Worm (Caenorhabditis elegans) whole organism, late embryonic: Measurements from ENCODE around the gene trk-1.

ENCODE experiments used
- C08G9.2 ChIP-seq: sonication (generic microtip); optimal IDR thresholded peaks from 2 replicates; lab custom pipeline; 2016; ENCODE audit warnings: mild to moderate bottlenecking, missing genetic modification characterization, moderate library complexity, missing compliant biosample characterization
- C38D4.7 ChIP-seq: fragments of 200-800 bp; sonication (Bioruptor generic); optimal IDR thresholded peaks from 2 replicates; lab custom pipeline; 2018; ENCODE audit warnings: mild to moderate bottlenecking, missing genetic modification characterization, moderate library complexity, missing compliant biosample characterization
- K02D7.2 ChIP-seq: sonication (generic microtip); optimal IDR thresholded peaks from 2 replicates; lab custom pipeline; 2017; ENCODE audit warnings: mild to moderate bottlenecking, missing genetic modification characterization, missing compliant biosample characterization
- Y22D7AL.16 ChIP-seq: sonication (generic microtip); optimal IDR thresholded peaks from 2 replicates; lab custom pipeline; 2016; ENCODE audit warnings: missing genetic modification characterization, missing compliant biosample characterization
- ama-1 ChIP-seq: fragments of 150-350 bp; optimal IDR thresholded peaks from 2 replicates; lab custom pipeline; 2014
- ceh-14 ChIP-seq: sonication (generic microtip); optimal IDR thresholded peaks from 2 replicates; lab custom pipeline; 2016; ENCODE audit warnings: missing genotype, missing genetic modification characterization, missing compliant biosample characterization
- ceh-18 ChIP-seq: sonication (generic microtip); optimal IDR thresholded peaks from 2 replicates; lab custom pipeline; 2016; ENCODE audit warnings: missing genetic modification characterization, missing compliant biosample characterization
- ceh-22 ChIP-seq: sonication (generic microtip); optimal IDR thresholded peaks from 2 replicates; lab custom pipeline; 2017; ENCODE audit warnings: missing biosample characterization, missing genetic modification characterization
- ceh-30 ChIP-seq: fragments of 150-350 bp; optimal IDR thresholded peaks from 2 replicates; lab custom pipeline; 2014; ENCODE audit warnings: missing biosample characterization, missing genetic modification characterization
- ceh-48 ChIP-seq: sonication (generic microtip); optimal IDR thresholded peaks from 2 replicates; lab custom pipeline; 2016; ENCODE audit warnings: missing genetic modification characterization, inconsistent platforms, missing compliant biosample characterization
- ceh-6 ChIP-seq: fragments of 200-800 bp; sonication (Bioruptor generic); optimal IDR thresholded peaks from 2 replicates; lab custom pipeline; 2018; ENCODE audit warnings: mild to moderate bottlenecking, missing genetic modification characterization, missing compliant biosample characterization
- che-1 ChIP-seq: sonication (generic microtip); optimal IDR thresholded peaks from 2 replicates; lab custom pipeline; 2016; ENCODE audit warnings: mild to moderate bottlenecking, missing genetic modification characterization, missing compliant biosample characterization
- dmd-4 ChIP-seq: sonication (generic microtip); optimal IDR thresholded peaks from 2 replicates; lab custom pipeline; 2016; ENCODE audit warnings: borderline replicate concordance, missing genetic modification characterization, missing compliant biosample characterization
- dve-1 ChIP-seq: sonication (generic microtip); optimal IDR thresholded peaks from 2 replicates; lab custom pipeline; 2017; ENCODE audit warnings: antibody characterized with exemption, mild to moderate bottlenecking, missing genetic modification characterization, missing compliant biosample characterization
- elt-2 ChIP-seq: sonication (generic microtip); optimal IDR thresholded peaks from 2 replicates; lab custom pipeline; 2016; ENCODE audit warnings: missing genetic modification reagents, missing genetic modification characterization, missing compliant biosample characterization
- elt-4 ChIP-seq: sonication (generic microtip); optimal IDR thresholded peaks from 2 replicates; lab custom pipeline; 2016; ENCODE audit warnings: missing genetic modification characterization, missing compliant biosample characterization
- ets-4 ChIP-seq: sonication (generic microtip); optimal IDR thresholded peaks from 2 replicates; lab custom pipeline; 2016; ENCODE audit warnings: missing genetic modification characterization, missing compliant biosample characterization
- fax-1 ChIP-seq: sonication (generic microtip); optimal IDR thresholded peaks from 2 replicates; lab custom pipeline; 2016; ENCODE audit warnings: missing genotype, missing genetic modification characterization, missing compliant biosample characterization
- fkh-10 ChIP-seq: fragments of 150-350 bp; optimal IDR thresholded peaks from 2 replicates; lab custom pipeline; 2014; ENCODE audit warnings: missing biosample characterization, missing genetic modification reagents, missing genetic modification characterization
- fkh-6 ChIP-seq: sonication (generic microtip); optimal IDR thresholded peaks from 2 replicates; lab custom pipeline; 2016; ENCODE audit warnings: missing genetic modification characterization, missing compliant biosample characterization
- gmeb-2 ChIP-seq: sonication (generic microtip); optimal IDR thresholded peaks from 2 replicates; lab custom pipeline; 2016; ENCODE audit warnings: missing genetic modification characterization, inconsistent platforms, missing compliant biosample characterization
- hlh-13 ChIP-seq: fragments of 200-800 bp; sonication (Bioruptor generic); optimal IDR thresholded peaks from 2 replicates; lab custom pipeline; 2018; ENCODE audit warnings: mild to moderate bottlenecking, missing genetic modification characterization, missing compliant biosample characterization
- hlh-15 ChIP-seq: sonication (generic microtip); optimal IDR thresholded peaks from 2 replicates; lab custom pipeline; 2016; ENCODE audit warnings: missing genetic modification characterization, missing compliant biosample characterization
- hlh-6 ChIP-seq: sonication (generic microtip); optimal IDR thresholded peaks from 2 replicates; lab custom pipeline; 2016; ENCODE audit warnings: missing genotype, missing genetic modification characterization, missing compliant biosample characterization
- madf-2 ChIP-seq: sonication (generic microtip); optimal IDR thresholded peaks from 2 replicates; lab custom pipeline; 2017; ENCODE audit warnings: missing genetic modification characterization, missing compliant biosample characterization
- nfya-1 ChIP-seq: sonication (generic microtip); optimal IDR thresholded peaks from 2 replicates; lab custom pipeline; 2017; ENCODE audit warnings: missing genetic modification characterization, mild to moderate bottlenecking, missing compliant biosample characterization, antibody characterized with exemption, moderate library complexity
- nhr-11 ChIP-seq: fragments of 150-350 bp; optimal IDR thresholded peaks from 2 replicates; lab custom pipeline; 2014; ENCODE audit warnings: missing biosample characterization, missing genetic modification characterization
- nhr-232 ChIP-seq: sonication (generic microtip); optimal IDR thresholded peaks from 2 replicates; lab custom pipeline; 2016; ENCODE audit warnings: missing genetic modification characterization, missing compliant biosample characterization
- npax-4 ChIP-seq: sonication (generic microtip); optimal IDR thresholded peaks from 2 replicates; lab custom pipeline; 2016; ENCODE audit warnings: missing genetic modification characterization, missing compliant biosample characterization
- odd-2 ChIP-seq: sonication (generic microtip); optimal IDR thresholded peaks from 2 replicates; lab custom pipeline; 2017; ENCODE audit warnings: antibody characterized with exemption, mild to moderate bottlenecking, missing genetic modification characterization, missing compliant biosample characterization
- pax-1 ChIP-seq: fragments of 150-350 bp; optimal IDR thresholded peaks from 2 replicates; lab custom pipeline; 2014; ENCODE audit warnings: missing biosample characterization, missing genetic modification characterization
- pha-2 ChIP-seq: sonication (generic microtip); optimal IDR thresholded peaks from 2 replicates; lab custom pipeline; 2017; ENCODE audit warnings: mild to moderate bottlenecking, missing genetic modification characterization, missing compliant biosample characterization
- pha-4 ChIP-seq: fragments of 150-350 bp; optimal IDR thresholded peaks from 2 replicates; lab custom pipeline; 2018; ENCODE audit warnings: missing biosample characterization, missing genetic modification reagents, missing genetic modification characterization
- pqm-1 ChIP-seq: sonication (generic microtip); optimal IDR thresholded peaks from 2 replicates; lab custom pipeline; 2016; ENCODE audit warnings: missing genetic modification characterization, missing compliant biosample characterization
- sdc-2 ChIP-seq: sonication (generic microtip); optimal IDR thresholded peaks from 2 replicates; lab custom pipeline; 2016; ENCODE audit warnings: missing genotype, missing genetic modification characterization, missing compliant biosample characterization
- sox-2 ChIP-seq: fragments of 200-800 bp; sonication (Bioruptor generic); IDR thresholded peaks from 2 replicates; pipeline ENCODE4 v1.3.6; 2022; ENCODE audit warnings: missing genetic modification reagents, missing genetic modification characterization, missing compliant biosample characterization
- syd-9 ChIP-seq: sonication (generic microtip); optimal IDR thresholded peaks from 2 replicates; lab custom pipeline; 2016; ENCODE audit warnings: mild to moderate bottlenecking, missing genetic modification characterization, moderate library complexity, missing compliant biosample characterization
- tbx-2 ChIP-seq: sonication (generic microtip); optimal IDR thresholded peaks from 2 replicates; lab custom pipeline; 2016; ENCODE audit warnings: missing genetic modification characterization, missing compliant biosample characterization
- tbx-7 ChIP-seq: sonication (generic microtip); optimal IDR thresholded peaks from 2 replicates; lab custom pipeline; 2016; ENCODE audit warnings: missing genotype, missing genetic modification characterization, missing compliant biosample characterization
- ttx-3 ChIP-seq: sonication (generic microtip); optimal IDR thresholded peaks from 2 replicates; lab custom pipeline; 2016; ENCODE audit warnings: missing genetic modification reagents, missing genetic modification characterization, missing compliant biosample characterization
- unc-86 ChIP-seq: sonication (generic microtip); optimal IDR thresholded peaks from 2 replicates; lab custom pipeline; 2016; ENCODE audit warnings: missing genetic modification characterization, missing compliant biosample characterization
- zip-5 ChIP-seq: sonication (generic microtip); optimal IDR thresholded peaks from 2 replicates; lab custom pipeline; 2016; ENCODE audit warnings: missing genetic modification characterization, missing compliant biosample characterization
- ztf-16 ChIP-seq: sonication (generic microtip); optimal IDR thresholded peaks from 2 replicates; lab custom pipeline; 2017; ENCODE audit warnings: missing genetic modification characterization, missing compliant biosample characterization

Gene trk-1

DNA sequence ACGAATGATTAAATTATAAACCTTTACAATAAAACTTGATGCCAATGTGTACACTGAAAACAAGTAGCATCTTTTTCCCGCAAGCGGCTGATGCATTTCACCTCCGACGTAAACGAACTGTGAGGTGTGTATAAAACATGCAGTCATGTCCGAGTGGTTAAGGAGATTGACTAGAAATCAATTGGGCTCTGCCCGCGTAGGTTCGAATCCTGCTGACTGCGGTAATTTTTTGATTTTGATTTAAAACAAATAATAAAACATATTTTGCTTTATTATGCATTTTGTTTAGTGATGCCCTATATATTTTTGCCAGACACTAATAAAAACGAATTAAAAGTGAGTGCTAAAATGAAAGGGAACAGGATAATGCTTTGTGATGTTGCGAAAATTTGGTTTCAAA, 20.7 kb upstream of the trk-1 start (continued):
- TF ChIP-seq ceh-48 (tag; lab: Kevin White, UChicago) (no peak), ceh-22 (tag; lab: Kevin White, UChicago) (no peak), nfya-1 (tag; lab: Kevin White, UChicago) (no peak), ceh-6 (GFP tag; lab: Kevin White, UChicago) (peak; percentile 51), ets-4 (tag; lab: Kevin White, UChicago) (no peak), pax-1 (tag; lab: Kevin White, UChicago) (no peak), tbx-2 (tag; lab: Kevin White, UChicago) (peak; percentile 21), pha-4 (no peak), fkh-6 (tag; lab: Kevin White, UChicago) (no peak), ceh-30 (no peak), hlh-6 (tag; lab: Kevin White, UChicago) (no peak), sox-2 (GFP tag; lab: Robert Waterston, UW) (no peak), zip-5 (tag; lab: Kevin White, UChicago) (no peak), gmeb-2 (tag; lab: Kevin White, UChicago) (peak; percentile 50), C08G9.2 (tag; lab: Kevin White, UChicago) (peak; percentile 3), tbx-7 (tag; lab: Kevin White, UChicago) (no peak), hlh-13 (GFP tag; lab: Kevin White, UChicago) (peak; percentile 32), K02D7.2 (tag; lab: Kevin White, UChicago) (peak; percentile 7), odd-2 (tag; lab: Kevin White, UChicago) (peak; percentile 11), ama-1 (no peak), ceh-14 (tag; lab: Kevin White, UChicago) (peak; percentile 34), pqm-1 (no peak), pha-2 (tag; lab: Kevin White, UChicago) (no peak), dve-1 (tag; lab: Kevin White, UChicago) (peak; percentile 22), che-1 (tag; lab: Kevin White, UChicago) (peak; percentile 37), dmd-4 (tag; lab: Kevin White, UChicago) (no peak), C38D4.7 (GFP tag; lab: Kevin White, UChicago) (peak; percentile 60), elt-2 (tag; lab: Kevin White, UChicago) (peak; percentile 45), ttx-3 (tag; lab: Kevin White, UChicago) (peak; percentile 35), npax-4 (tag; lab: Kevin White, UChicago) (peak; percentile 31), elt-4 (tag; lab: Kevin White, UChicago) (no peak), unc-86 (tag; lab: Kevin White, UChicago) (peak; percentile 5), nhr-232 (tag; lab: Kevin White, UChicago) (peak; percentile 29), ztf-16 (tag; lab: Kevin White, UChicago) (peak; percentile 27), fax-1 (tag; lab: Kevin White, UChicago) (peak; percentile 36), ceh-18 (tag; lab: Kevin White, UChicago) (peak; percentile 21), Y22D7AL.16 (peak; percentile 39), sdc-2 (peak; percentile 31), madf-2 (tag; lab: Kevin White, UChicago) (peak; percentile 1), syd-9 (tag; lab: Kevin White, UChicago) (no peak), nhr-11 (tag; lab: Kevin White, UChicago) (no peak), fkh-10 (GFP tag; lab: Kevin White, UChicago) (no peak), hlh-15 (no peak)
- TF ChIP-seq, all 69 proteins: peak for 31
